Fruit fly (Drosophila melanogaster) whole organism, embryonic: ENCODE results near the gene hale.

Experiments
- Ada2b ChIP-seq: fragments of 200-800 bp; sonication (Bioruptor generic); IDR thresholded peaks from 2 replicates; pipeline ENCODE4 v1.3.6; 2022; ENCODE audit warnings: missing biosample characterization, missing genetic modification characterization
- BEAF-32 ChIP-seq: fragments of 200-800 bp; sonication (Bioruptor generic); optimal IDR thresholded peaks from 3 replicates; lab custom pipeline; 2017; ENCODE audit warnings: missing biosample characterization, missing genetic modification characterization, mild to moderate bottlenecking, moderate library complexity, missing genetic modification reagents
- Bdp1 ChIP-seq: fragments of 200-800 bp; sonication (Bioruptor generic); optimal IDR thresholded peaks from 3 replicates; lab custom pipeline; 2016; ENCODE audit warnings: missing biosample characterization, missing genetic modification characterization
- Bgb ChIP-seq: fragments of 200-800 bp; sonication (Bioruptor generic); IDR thresholded peaks from 2 replicates; pipeline ENCODE4 v1.3.6; 2022; ENCODE audit warnings: missing biosample characterization, missing genetic modification characterization; ENCODE audit not compliant: partially characterized antibody
- CG10209 ChIP-seq: fragments of 200-800 bp; sonication (Bioruptor generic); optimal IDR thresholded peaks from 3 replicates; lab custom pipeline; 2017; ENCODE audit warnings: missing biosample characterization, mild to moderate bottlenecking, missing genetic modification characterization, missing genetic modification reagents
- CG10267 ChIP-seq: fragments of 200-800 bp; sonication (Bioruptor generic); optimal IDR thresholded peaks from 2 replicates; lab custom pipeline; 2018; ENCODE audit warnings: missing biosample characterization, mild to moderate bottlenecking, missing genetic modification characterization, moderate library complexity
- CG10959 ChIP-seq: fragments of 200-800 bp; sonication (Bioruptor generic); IDR thresholded peaks from 2 replicates; pipeline ENCODE4 v1.3.6; 2022; ENCODE audit warnings: missing biosample characterization, missing genetic modification characterization
- CG11247 ChIP-seq: fragments of 200-800 bp; sonication (Bioruptor generic); IDR thresholded peaks from 2 replicates; pipeline ENCODE4 v1.3.6; 2022; ENCODE audit warnings: missing biosample characterization, missing genetic modification characterization
- CG11560 ChIP-seq: fragments of 200-800 bp; sonication (Bioruptor generic); IDR thresholded peaks from 3 replicates; pipeline ENCODE4 v1.3.6; 2022; ENCODE audit warnings: missing biosample characterization, missing genetic modification characterization
- CG12942 ChIP-seq: fragments of 200-800 bp; sonication (Bioruptor generic); optimal IDR thresholded peaks from 3 replicates; lab custom pipeline; 2016; ENCODE audit warnings: missing biosample characterization, missing genetic modification characterization
- CG13123 ChIP-seq: fragments of 200-800 bp; sonication (Bioruptor generic); optimal IDR thresholded peaks from 2 replicates; lab custom pipeline; 2016; ENCODE audit warnings: missing biosample characterization, missing genetic modification characterization
- CG16815 ChIP-seq: fragments of 200-800 bp; sonication (Bioruptor generic); optimal IDR thresholded peaks from 3 replicates; lab custom pipeline; 2017; ENCODE audit warnings: missing biosample characterization, mild to moderate bottlenecking, missing genetic modification characterization
- CG17359 ChIP-seq: fragments of 200-800 bp; sonication (Bioruptor generic); optimal IDR thresholded peaks from 3 replicates; lab custom pipeline; 2018; ENCODE audit warnings: missing biosample characterization, mild to moderate bottlenecking, missing genetic modification characterization, moderate library complexity
- CG18011 ChIP-seq: fragments of 200-800 bp; sonication (Bioruptor generic); optimal IDR thresholded peaks from 2 replicates; lab custom pipeline; 2017; ENCODE audit warnings: missing biosample characterization, missing genetic modification characterization, mild to moderate bottlenecking, moderate library complexity, missing genotype
- CG32767 ChIP-seq: fragments of 200-800 bp; sonication (Bioruptor generic); IDR thresholded peaks from 2 replicates; pipeline ENCODE4 v1.3.6; 2022; ENCODE audit warnings: missing biosample characterization, missing genetic modification characterization
- CG34224 ChIP-seq: fragments of 200-800 bp; sonication (Bioruptor generic); IDR thresholded peaks from 3 replicates; pipeline ENCODE4 v1.3.6; 2022; ENCODE audit warnings: missing biosample characterization, missing genetic modification characterization; ENCODE audit not compliant: partially characterized antibody
- CG34422 ChIP-seq: fragments of 200-800 bp; sonication (Bioruptor generic); IDR thresholded peaks from 3 replicates; pipeline ENCODE4 v1.3.6; 2022; ENCODE audit warnings: missing biosample characterization, missing genetic modification characterization
- CG4617 ChIP-seq: fragments of 200-800 bp; sonication (Bioruptor generic); optimal IDR thresholded peaks from 3 replicates; lab custom pipeline; 2016; ENCODE audit warnings: missing biosample characterization, missing genetic modification characterization, borderline replicate concordance
- CG4730 ChIP-seq: fragments of 200-800 bp; sonication (Bioruptor generic); IDR thresholded peaks from 2 replicates; pipeline ENCODE4 v1.3.6; 2022; ENCODE audit warnings: missing biosample characterization, missing genetic modification characterization
- CG6689 ChIP-seq: fragments of 200-800 bp; sonication (Bioruptor generic); IDR thresholded peaks from 2 replicates; pipeline ENCODE4 v1.3.6; 2022; ENCODE audit warnings: missing biosample characterization, missing genetic modification characterization
- CG7987 ChIP-seq: fragments of 200-800 bp; sonication (Bioruptor generic); optimal IDR thresholded peaks from 2 replicates; lab custom pipeline; 2018; ENCODE audit warnings: missing biosample characterization, mild to moderate bottlenecking, missing genetic modification characterization, moderate library complexity
- CG8359 ChIP-seq: fragments of 200-800 bp; sonication (Bioruptor generic); optimal IDR thresholded peaks from 2 replicates; lab custom pipeline; 2017; ENCODE audit warnings: missing biosample characterization, mild to moderate bottlenecking, missing genetic modification characterization, borderline replicate concordance
- Camta ChIP-seq: fragments of 200-800 bp; sonication (Bioruptor generic); optimal IDR thresholded peaks from 2 replicates; lab custom pipeline; 2016; ENCODE audit warnings: missing biosample characterization, missing genetic modification characterization
- D ChIP-seq, 2 experiments: fragments of 200-800 bp in 1 of 2; fragments of >200 bp in 1 of 2; sonication (Bioruptor generic) in 1 of 2; optimal IDR thresholded peaks; 2 replicates in 1 of 2; 3 replicates in 1 of 2; lab custom pipeline; 2017; ENCODE audit warnings: mild to moderate bottlenecking in 1 of 2, missing biosample characterization in 1 of 2, missing genetic modification characterization in 1 of 2, missing genetic modification reagents in 1 of 2
- Dll ChIP-seq: fragments of 200-800 bp; sonication (Bioruptor generic); IDR thresholded peaks from 4 replicates; pipeline ENCODE4 v1.3.6; 2022; ENCODE audit warnings: missing biosample characterization, missing genetic modification characterization; ENCODE audit not compliant: partially characterized antibody
- E2f2 ChIP-seq: fragments of 200-800 bp; sonication (Bioruptor generic); IDR thresholded peaks from 2 replicates; pipeline ENCODE4 v1.3.6; 2022; ENCODE audit warnings: missing biosample characterization, missing genetic modification characterization
- HLH4C ChIP-seq: fragments of 200-800 bp; sonication (Bioruptor generic); IDR thresholded peaks from 3 replicates; pipeline ENCODE4 v1.3.6; 2022; ENCODE audit warnings: missing biosample characterization, missing genetic modification characterization; ENCODE audit not compliant: partially characterized antibody
- HLH54F ChIP-seq: fragments of 200-800 bp; sonication (Bioruptor generic); optimal IDR thresholded peaks from 3 replicates; lab custom pipeline; 2016; ENCODE audit warnings: missing biosample characterization, missing genetic modification characterization
- MESR4 ChIP-seq: fragments of 200-800 bp; sonication (Bioruptor generic); optimal IDR thresholded peaks from 2 replicates; lab custom pipeline; 2018; ENCODE audit warnings: missing biosample characterization, mild to moderate bottlenecking, missing genetic modification characterization, moderate library complexity
- NC2α ChIP-seq: fragments of 200-800 bp; sonication (Bioruptor generic); optimal IDR thresholded peaks from 2 replicates; lab custom pipeline; 2016; ENCODE audit warnings: missing biosample characterization, missing genetic modification characterization
- Poxn ChIP-seq: fragments of 200-800 bp; sonication (Bioruptor generic); IDR thresholded peaks from 2 replicates; pipeline ENCODE4 v1.3.6; 2022; ENCODE audit warnings: missing biosample characterization, missing genetic modification characterization
- Sry-δ ChIP-seq: fragments of 200-800 bp; sonication (Bioruptor generic); optimal IDR thresholded peaks from 2 replicates; lab custom pipeline; 2016; ENCODE audit warnings: missing biosample characterization, missing genetic modification characterization
- al ChIP-seq: fragments of 200-800 bp; sonication (Bioruptor generic); IDR thresholded peaks from 2 replicates; pipeline ENCODE4 v1.3.6; 2022; ENCODE audit warnings: missing biosample characterization, missing genetic modification characterization
- amos ChIP-seq: fragments of 200-800 bp; sonication (Bioruptor generic); IDR thresholded peaks from 2 replicates; pipeline ENCODE4 v1.3.6; 2022; ENCODE audit warnings: missing biosample characterization, missing genetic modification characterization; ENCODE audit not compliant: partially characterized antibody
- hbn ChIP-seq: fragments of 200-800 bp; sonication (Bioruptor generic); IDR thresholded peaks from 2 replicates; pipeline ENCODE4 v1.3.6; 2022; ENCODE audit warnings: missing biosample characterization, missing genetic modification characterization; ENCODE audit not compliant: partially characterized antibody
- nom ChIP-seq: fragments of 200-800 bp; sonication (Bioruptor generic); optimal IDR thresholded peaks from 2 replicates; lab custom pipeline; 2017; ENCODE audit warnings: missing biosample characterization, missing genetic modification characterization, mild to moderate bottlenecking, moderate library complexity, missing genetic modification reagents
- oc ChIP-seq: fragments of 200-800 bp; sonication (Bioruptor generic); optimal IDR thresholded peaks from 2 replicates; lab custom pipeline; 2018; ENCODE audit warnings: missing biosample characterization, mild to moderate bottlenecking, missing genetic modification characterization, moderate library complexity
- pho ChIP-seq: fragments of 200-800 bp; sonication (Bioruptor generic); optimal IDR thresholded peaks from 2 replicates; lab custom pipeline; 2016; ENCODE audit warnings: missing biosample characterization, missing genetic modification characterization
- prd ChIP-seq, 3 experiments: fragments of >200 bp in 2 of 3; fragments of 200-800 bp in 1 of 3; sonication (Bioruptor generic) in 1 of 3; optimal IDR thresholded peaks in 2 of 3; IDR thresholded peaks in 1 of 3; 2 replicates in 2 of 3; 3 replicates in 1 of 3; pipeline versions ENCODE4 v1.3.6 to Lab custom; 2017 to 2022; ENCODE audit warnings: missing biosample characterization in 1 of 3, missing genetic modification characterization in 1 of 3
- schlank ChIP-seq: fragments of 200-800 bp; sonication (Bioruptor generic); optimal IDR thresholded peaks from 2 replicates; lab custom pipeline; 2018; ENCODE audit warnings: missing biosample characterization, mild to moderate bottlenecking, missing genetic modification characterization
- sima ChIP-seq: fragments of 200-800 bp; sonication (Bioruptor generic); optimal IDR thresholded peaks from 2 replicates; lab custom pipeline; 2016; ENCODE audit warnings: missing biosample characterization, missing genetic modification characterization
- slbo ChIP-seq: fragments of 200-800 bp; sonication (Bioruptor generic); IDR thresholded peaks from 2 replicates; pipeline ENCODE4 v1.3.6; 2022; ENCODE audit warnings: missing biosample characterization, missing genetic modification characterization
- twi ChIP-seq: fragments of 200-800 bp; optimal IDR thresholded peaks from 2 replicates; lab custom pipeline; 2019; ENCODE audit warnings: missing biosample characterization, mild to moderate bottlenecking, missing genetic modification characterization, moderate library complexity
- unpg ChIP-seq: fragments of 200-800 bp; sonication (Bioruptor generic); optimal IDR thresholded peaks from 3 replicates; lab custom pipeline; 2018; ENCODE audit warnings: missing biosample characterization, mild to moderate bottlenecking, missing genetic modification characterization, moderate library complexity
- vnd ChIP-seq: fragments of 200-800 bp; sonication (Bioruptor generic); IDR thresholded peaks from 3 replicates; pipeline ENCODE4 v1.3.6; 2022; ENCODE audit warnings: missing biosample characterization, missing genetic modification characterization; ENCODE audit not compliant: partially characterized antibody
- zen2 ChIP-seq: fragments of 200-800 bp; sonication (Bioruptor generic); IDR thresholded peaks from 3 replicates; pipeline ENCODE4 v1.3.6; 2022; ENCODE audit warnings: missing biosample characterization, missing genetic modification characterization; ENCODE audit not compliant: partially characterized antibody

The hale gene

dm6 chr3L:20028753-20029152, 43.1 kb upstream of the hale start, which contains the start of gene Lamtor1 (continued):
- TF ChIP-seq CG7987 (no peak), E2f2 (peak; percentile 96), CG6689 (GFP tag; lab: Robert Waterston, UW) (no peak), schlank (tag; lab: Kevin White, UChicago) (no peak), CG11247 (GFP tag; lab: Robert Waterston, UW) (no peak), D (optimal IDR thresholded peaks at IDR 0.05; lab: Kevin White, UChicago) (peak; percentile 73), D (GFP tag; optimal IDR thresholded peaks at IDR 0.05; lab: Kevin White, UChicago) (no peak), Dll (GFP tag; lab: Robert Waterston, UW) (0 out of 4 replicates have a peak, but pooled peaks have one; percentile 23), slbo (GFP tag; lab: Robert Waterston, UW) (no peak), BEAF-32 (GFP tag; lab: Kevin White, UChicago) (peak; percentile 38), CG17359 (tag; lab: Kevin White, UChicago) (no peak), sima (no peak), hbn (GFP tag; lab: Robert Waterston, UW) (peak; percentile 33; the same call in 1 of the 2 replicates), al (GFP tag; lab: Robert Waterston, UW) (no peak), CG16815 (no peak), vnd (GFP tag; lab: Robert Waterston, UW) (0 out of 3 replicates have a peak, but pooled peaks have one; percentile 14), zen2 (no peak), Bdp1 (no peak), HLH4C (GFP tag; lab: Robert Waterston, UW) (peak; percentile 52; the same call in 2 of the 3 replicates), twi (tag; lab: Kevin White, UChicago) (no peak), Sry-δ (GFP tag; lab: Kevin White, UChicago) (peak; percentile 83), CG10209 (no peak), Poxn (GFP tag; lab: Robert Waterston, UW) (no peak), CG8359 (GFP tag; lab: Kevin White, UChicago) (no peak), HLH54F (GFP tag; lab: Kevin White, UChicago) (no peak), MESR4 (GFP tag; lab: Kevin White, UChicago) (peak; percentile 94), CG34422 (GFP tag; lab: Robert Waterston, UW) (no peak; the same call in 2 of the 3 replicates), CG4617 (GFP tag; lab: Kevin White, UChicago) (peak; percentile 83), prd (optimal IDR thresholded peaks at IDR 0.05; lab: Kevin White, UChicago) (no peak), prd (GFP tag; IDR thresholded peaks at IDR 0.05; lab: Robert Waterston, UW) (no peak), CG13123 (GFP tag; lab: Kevin White, UChicago) (no peak), amos (GFP tag; lab: Robert Waterston, UW) (peak; percentile 21; the same call in 1 of the 2 replicates), CG11560 (peak; percentile 99), oc (tag; lab: Kevin White, UChicago) (no peak), Camta (GFP tag; lab: Kevin White, UChicago) (no peak), CG34224 (GFP tag; lab: Robert Waterston, UW) (no peak), CG10267 (tag; lab: Kevin White, UChicago) (no peak), CG32767 (GFP tag; lab: Robert Waterston, UW) (no peak), NC2α (no peak), CG18011 (GFP tag; lab: Kevin White, UChicago) (no peak)

dm6 chr3L:20027735-20028134, 42.1 kb upstream of the hale start, which contains the start of gene CG14183:
Gene CG14183 (minus strand): TSS chr3L:20027835.
- no peak for TF ChIP-seq Ada2b (GFP tag; lab: Robert Waterston, UW)
- TF ChIP-seq CG10959 (GFP tag; lab: Robert Waterston, UW): no peak
- TF ChIP-seq nom (GFP tag; lab: Kevin White, UChicago): no peak
- no peak for TF ChIP-seq CG4730 (GFP tag; lab: Robert Waterston, UW)
- TF ChIP-seq unpg (GFP tag; lab: Kevin White, UChicago): no peak
- no peak for TF ChIP-seq Bgb (GFP tag; lab: Robert Waterston, UW)
- TF ChIP-seq D (optimal IDR thresholded peaks at IDR 0.05; lab: Kevin White, UChicago): no peak
- no peak for TF ChIP-seq D (GFP tag; optimal IDR thresholded peaks at IDR 0.05; lab: Kevin White, UChicago)
- no peak for TF ChIP-seq CG12942 (GFP tag; lab: Kevin White, UChicago)
- TF ChIP-seq pho: no peak
